Fruit fly (Drosophila melanogaster) whole organism, pupa: ENCODE data around the gene out.

Source experiments
- CG14655 ChIP-seq: fragments of 200-800 bp; sonication (Bioruptor generic); optimal IDR thresholded peaks from 3 replicates; lab custom pipeline; 2017; ENCODE audit warnings: mild to moderate bottlenecking, missing biosample characterization, missing genetic modification reagents, missing genetic modification characterization
- Ets98B ChIP-seq: fragments of 200-800 bp; sonication (Bioruptor generic); IDR thresholded peaks from 2 replicates; pipeline ENCODE4 v1.3.6; 2022; ENCODE audit warnings: missing biosample characterization, missing genetic modification characterization

DNA sequence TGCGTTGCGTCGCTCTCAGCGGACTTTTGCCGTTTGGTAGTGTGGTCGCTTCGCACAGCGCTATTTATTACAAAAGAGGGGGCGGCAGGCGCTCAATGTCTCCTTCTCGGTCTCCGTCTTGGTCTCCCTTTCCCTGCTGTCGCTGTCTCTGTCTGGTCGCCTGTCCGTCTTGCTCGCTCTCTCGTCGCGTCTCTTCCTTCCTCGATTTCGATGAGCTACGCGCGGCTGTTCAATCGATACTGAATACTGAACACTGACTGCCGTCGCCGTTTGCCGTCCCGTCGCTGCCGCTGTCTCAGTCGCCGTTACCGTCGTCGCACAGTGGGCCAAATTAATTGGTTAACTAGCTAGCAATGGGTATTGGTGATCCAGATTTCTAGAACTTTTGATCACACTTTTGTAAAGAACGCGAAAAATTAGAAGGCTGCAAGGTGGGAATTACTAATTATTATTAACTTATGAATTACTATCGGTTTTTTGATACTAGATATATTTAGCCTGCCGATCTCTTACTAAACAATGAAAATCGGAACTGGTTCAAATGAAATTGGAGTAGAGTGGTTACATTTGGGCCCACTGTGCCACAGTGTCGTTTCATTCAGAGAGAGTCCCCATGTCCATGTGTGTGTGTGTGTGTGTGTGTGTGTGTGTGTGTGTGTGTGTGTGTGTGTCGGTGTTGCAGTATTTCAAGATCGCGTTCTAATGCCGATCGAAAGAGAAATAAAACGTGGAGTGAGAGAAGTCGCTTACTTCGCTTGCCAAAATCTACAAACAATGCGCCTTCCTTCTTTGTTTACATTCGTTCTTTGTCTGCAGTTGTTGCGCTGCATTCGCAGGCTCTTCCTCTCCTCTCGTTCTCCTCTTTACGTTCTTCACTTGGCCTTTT, 23.8 kb downstream of the out start, which contains the start of gene CG8034:
- TF ChIP-seq CG14655 (GFP tag; lab: Kevin White, UChicago), result peak; percentile 99
- TF ChIP-seq Ets98B (GFP tag; lab: Robert Waterston, UW), result peak; percentile 92
